Worm (Caenorhabditis elegans): ENCODE results near the gene srx-20.
A peak's percentile ranks its signal among the peaks of the same experiment; 100 is the strongest.

The srx-20 gene

DNA sequence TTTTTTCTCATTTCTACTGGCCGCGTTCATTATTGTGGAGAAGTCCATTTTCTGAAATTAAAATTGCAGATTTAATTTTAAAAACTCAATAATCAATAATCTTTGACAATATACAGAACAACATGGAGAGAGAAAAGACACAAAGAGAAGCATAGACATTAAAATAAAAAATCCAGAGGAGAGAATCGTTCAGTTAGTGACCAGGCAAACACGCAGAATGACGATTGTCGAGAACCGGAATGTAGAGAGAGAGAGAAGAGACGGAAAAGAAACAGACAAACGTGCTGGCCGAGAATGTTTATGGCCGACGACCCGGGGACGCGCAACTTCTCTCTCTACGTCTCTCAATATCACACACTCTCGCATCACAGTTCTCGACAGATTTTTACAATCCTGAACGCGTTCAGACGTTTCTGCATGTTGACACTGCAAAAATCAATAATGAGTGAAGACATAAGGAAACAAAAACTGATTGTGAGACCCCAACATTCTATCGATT lies 19.8 kb downstream of the srx-20 start, which contains the start of the genes T05A12.3 and T05A12.4:
TSS of gene T05A12.3 (minus strand) at position 51 of the 499 bp plus-strand sequence.
TSS of gene T05A12.4 (plus strand) at position 348 of the 499 bp plus-strand sequence.
- TF ChIP-seq lin-39 (tag; optimal IDR thresholded peaks at IDR 0.05): peak; percentile 46
- TF ChIP-seq nhr-43 (tag; optimal IDR thresholded peaks at IDR 0.05; ENCODE audit: poor library complexity, severe bottlenecking): peak; percentile 25
- TF ChIP-seq nhr-25 (tag; optimal IDR thresholded peaks at IDR 0.05): peak; percentile 65
- no peak for TF ChIP-seq ceh-82 (tag; optimal IDR thresholded peaks at IDR 0.05)
- peak; percentile 10 for TF ChIP-seq ceh-28 (tag; optimal IDR thresholded peaks at IDR 0.05)
- no peak for TF ChIP-seq nhr-76 (tag; optimal IDR thresholded peaks at IDR 0.05)
- peak; percentile 30 for TF ChIP-seq elt-2 (tag; optimal IDR thresholded peaks at IDR 0.05)
- TF ChIP-seq snpc-4 (tag; optimal IDR thresholded peaks at IDR 0.05): peak; percentile 63
- TF ChIP-seq ztf-11 (tag; optimal IDR thresholded peaks at IDR 0.05): no peak
- no peak for TF ChIP-seq nhr-23 (tag; optimal IDR thresholded peaks at IDR 0.05)
- TF ChIP-seq ceh-9 (tag; optimal IDR thresholded peaks at IDR 0.05): no peak
- peak; percentile 44 for TF ChIP-seq R02D3.7 (tag; optimal IDR thresholded peaks at IDR 0.05)
- TF ChIP-seq pha-4 (tag; optimal IDR thresholded peaks at IDR 0.05): no peak
- peak; percentile 39 for TF ChIP-seq hmg-11 (tag; optimal IDR thresholded peaks at IDR 0.05)
- no peak for TF ChIP-seq nhr-11 (tag; optimal IDR thresholded peaks at IDR 0.05)
- TF ChIP-seq nfya-1 (tag; optimal IDR thresholded peaks at IDR 0.05; ENCODE audit: insufficient read depth): peak; percentile 58
- no peak for TF ChIP-seq aly-2 (tag; optimal IDR thresholded peaks at IDR 0.05)
- TF ChIP-seq mdl-1 (tag; optimal IDR thresholded peaks at IDR 0.05): no peak
- peak; percentile 60 for TF ChIP-seq lin-15B (tag; optimal IDR thresholded peaks at IDR 0.05)
- TF ChIP-seq nhr-67 (tag; optimal IDR thresholded peaks at IDR 0.05): no peak
- no peak for TF ChIP-seq ztf-4 (tag; optimal IDR thresholded peaks at IDR 0.05)
- peak; percentile 56 for TF ChIP-seq egl-5 (tag; optimal IDR thresholded peaks at IDR 0.05)
- TF ChIP-seq lsy-12 (tag; optimal IDR thresholded peaks at IDR 0.05): no peak

DNA sequence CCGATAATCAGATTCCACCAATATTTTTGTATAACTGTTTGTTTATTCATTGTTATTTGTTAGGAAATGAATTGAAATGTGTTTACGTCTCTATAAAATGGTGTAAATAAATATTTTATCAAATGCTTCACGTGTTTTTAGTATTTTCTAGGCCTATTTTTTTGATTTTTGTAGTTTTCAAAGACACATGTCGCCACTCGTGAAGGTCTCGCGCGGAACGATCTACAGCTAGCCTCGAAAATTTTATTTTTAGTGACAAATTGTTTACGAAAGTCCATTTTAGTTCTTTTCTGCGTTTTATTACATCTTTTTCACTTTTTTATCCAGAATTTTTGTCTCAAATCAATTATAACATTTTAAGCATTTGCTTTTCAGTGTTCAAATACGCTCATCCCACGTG lies 35.7 kb downstream of the srx-20 start, which contains the start of gene T22D1.5:
TSS of gene T22D1.5 (plus strand) at position 376 of the 400 bp plus-strand sequence.
- no peak for TF ChIP-seq mml-1 (tag; optimal IDR thresholded peaks at IDR 0.05)
- TF ChIP-seq egl-5 (tag; optimal IDR thresholded peaks at IDR 0.05): no peak
- no peak for TF ChIP-seq nhr-76 (tag; optimal IDR thresholded peaks at IDR 0.05)
- TF ChIP-seq nhr-77 (tag; optimal IDR thresholded peaks at IDR 0.05): no peak
- TF ChIP-seq pqm-1 (tag; optimal IDR thresholded peaks at IDR 0.05): no peak
- no peak for TF ChIP-seq nhr-11 (tag; optimal IDR thresholded peaks at IDR 0.05)
- TF ChIP-seq eor-1 (tag; optimal IDR thresholded peaks at IDR 0.05): no peak

DNA sequence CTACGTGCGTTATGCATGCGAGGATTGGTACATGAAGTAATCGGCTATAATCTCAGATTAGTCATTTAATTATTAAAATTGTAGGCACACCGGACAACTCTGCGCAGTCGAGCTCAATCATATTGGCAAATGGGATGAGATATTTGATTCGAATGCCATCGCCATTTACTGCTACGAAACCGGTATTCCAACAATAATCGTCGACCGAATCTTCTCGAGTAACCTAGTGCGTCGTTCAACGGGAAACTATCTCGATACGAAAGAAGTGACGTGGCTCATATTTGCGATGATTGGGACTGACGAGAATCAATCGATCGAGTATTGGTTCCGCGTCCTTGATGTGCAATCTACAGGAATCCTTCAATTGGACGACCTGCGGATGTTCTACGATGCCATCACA lies 36.7 kb downstream of the srx-20 start:
- TF ChIP-seq egl-5 (tag; optimal IDR thresholded peaks at IDR 0.05) (no peak), aly-2 (tag; optimal IDR thresholded peaks at IDR 0.05) (no peak), nhr-67 (tag; optimal IDR thresholded peaks at IDR 0.05) (no peak), nhr-11 (tag; optimal IDR thresholded peaks at IDR 0.05) (no peak), ceh-28 (tag; optimal IDR thresholded peaks at IDR 0.05) (no peak), pqm-1 (tag; optimal IDR thresholded peaks at IDR 0.05) (no peak), nhr-237 (tag; optimal IDR thresholded peaks at IDR 0.05) (no peak), skn-1 (tag; optimal IDR thresholded peaks at IDR 0.05) (no peak), nhr-77 (tag; optimal IDR thresholded peaks at IDR 0.05) (no peak), egl-27 (tag; optimal IDR thresholded peaks at IDR 0.05) (no peak), unc-62 (GFP tag; optimal IDR thresholded peaks at IDR 0.05) (no peak), hmg-11 (tag; optimal IDR thresholded peaks at IDR 0.05) (no peak), nhr-23 (tag; optimal IDR thresholded peaks at IDR 0.05) (no peak), jun-1 (tag; optimal IDR thresholded peaks at IDR 0.05) (no peak), unc-39 (tag; optimal IDR thresholded peaks at IDR 0.05) (no peak), fkh-2 (tag; optimal IDR thresholded peaks at IDR 0.05) (no peak)

DNA sequence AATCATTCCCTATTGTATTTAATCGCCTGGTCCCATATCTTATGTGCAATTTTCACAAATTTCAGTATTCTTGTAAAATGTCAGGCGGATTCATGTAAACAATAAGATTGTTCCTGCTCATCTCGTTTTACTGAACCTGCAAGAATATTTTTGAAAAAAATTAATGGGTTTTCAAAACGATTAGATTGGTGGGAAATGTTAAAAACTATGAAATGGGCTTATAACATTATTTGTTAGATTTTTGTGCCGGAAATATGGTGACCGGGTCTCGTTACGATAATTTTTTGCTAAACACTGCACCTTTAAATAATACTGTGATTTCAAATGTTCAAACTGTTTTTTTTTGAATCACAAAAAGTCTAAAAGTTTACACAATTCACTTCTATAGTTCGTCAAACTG lies 37.5 kb downstream of the srx-20 start:
- TF ChIP-seq egl-5 (tag; optimal IDR thresholded peaks at IDR 0.05) (no peak), mdl-1 (tag; optimal IDR thresholded peaks at IDR 0.05) (no peak), skn-1 (tag; optimal IDR thresholded peaks at IDR 0.05) (no peak), elt-2 (tag; optimal IDR thresholded peaks at IDR 0.05) (no peak), ztf-4 (tag; optimal IDR thresholded peaks at IDR 0.05) (no peak), daf-12 (tag; optimal IDR thresholded peaks at IDR 0.05) (no peak), nhr-237 (tag; optimal IDR thresholded peaks at IDR 0.05) (no peak), eor-1 (tag; optimal IDR thresholded peaks at IDR 0.05) (no peak), tbx-2 (tag; optimal IDR thresholded peaks at IDR 0.05) (no peak), lsy-12 (tag; optimal IDR thresholded peaks at IDR 0.05) (no peak)
